Worm (Caenorhabditis elegans): ENCODE data around the gene C13A2.4.

C13A2.4 gene

ce11 chrV:7237133-7237532, 42.1 kb upstream of the C13A2.4 start, which contains the start of gene hyls-1:
Gene hyls-1, plus strand, starts transcription at chrV:7237381.
- peak; percentile 94 for TF ChIP-seq nhr-23 (tag; optimal IDR thresholded peaks at IDR 0.05)
- no peak for TF ChIP-seq ztf-11 (tag; optimal IDR thresholded peaks at IDR 0.05)
- peak; percentile 65 for TF ChIP-seq ceh-28 (tag; optimal IDR thresholded peaks at IDR 0.05)
- TF ChIP-seq lin-39 (tag; optimal IDR thresholded peaks at IDR 0.05) = peak; percentile 56
- peak; percentile 95 for TF ChIP-seq egl-5 (tag; optimal IDR thresholded peaks at IDR 0.05)
- peak; percentile 92 for TF ChIP-seq nhr-43 (tag; optimal IDR thresholded peaks at IDR 0.05; ENCODE audit: poor library complexity, severe bottlenecking)
- no peak for TF ChIP-seq lsy-12 (tag; optimal IDR thresholded peaks at IDR 0.05)
- no peak for TF ChIP-seq nhr-28 (tag; optimal IDR thresholded peaks at IDR 0.05)
- peak; percentile 37 for TF ChIP-seq skn-1 (tag; optimal IDR thresholded peaks at IDR 0.05)
- TF ChIP-seq elt-2 (tag; optimal IDR thresholded peaks at IDR 0.05) = peak; percentile 51
- TF ChIP-seq nhr-11 (tag; optimal IDR thresholded peaks at IDR 0.05) = no peak
- TF ChIP-seq R02D3.7 (tag; optimal IDR thresholded peaks at IDR 0.05) = peak; percentile 69
- peak; percentile 86 for TF ChIP-seq hmg-11 (tag; optimal IDR thresholded peaks at IDR 0.05)
- peak; percentile 91 for TF ChIP-seq nfya-1 (tag; optimal IDR thresholded peaks at IDR 0.05; ENCODE audit: insufficient read depth)
- peak; percentile 92 for TF ChIP-seq lin-15B (tag; optimal IDR thresholded peaks at IDR 0.05)
- TF ChIP-seq nhr-237 (tag; optimal IDR thresholded peaks at IDR 0.05) = no peak
- TF ChIP-seq sea-2 (GFP tag; optimal IDR thresholded peaks at IDR 0.05) = no peak
- TF ChIP-seq snpc-4 (tag; optimal IDR thresholded peaks at IDR 0.05) = peak; percentile 57
- TF ChIP-seq ceh-82 (tag; optimal IDR thresholded peaks at IDR 0.05) = peak; percentile 57
- TF ChIP-seq pha-4 (tag; optimal IDR thresholded peaks at IDR 0.05) = peak; percentile 96
- TF ChIP-seq pqm-1 (tag; optimal IDR thresholded peaks at IDR 0.05) = peak; percentile 31
- peak; percentile 80 for TF ChIP-seq nhr-25 (tag; optimal IDR thresholded peaks at IDR 0.05)
- TF ChIP-seq ceh-16 (tag; optimal IDR thresholded peaks at IDR 0.05) = no peak
- no peak for TF ChIP-seq egl-27 (tag; optimal IDR thresholded peaks at IDR 0.05)
- peak; percentile 32 for TF ChIP-seq ama-1 (optimal IDR thresholded peaks at IDR 0.05)

ce11 chrV:7239471-7239870, 39.7 kb upstream of the C13A2.4 start, which contains the start of gene C05C8.1:
Gene C05C8.1, plus strand, starts transcription at chrV:7239771.
- no peak for TF ChIP-seq nhr-43 (tag; optimal IDR thresholded peaks at IDR 0.05; ENCODE audit: poor library complexity, severe bottlenecking)
- TF ChIP-seq ztf-11 (tag; optimal IDR thresholded peaks at IDR 0.05) = no peak

- TF ChIP-seq nhr-76 (tag; optimal IDR thresholded peaks at IDR 0.05) (no peak), fkh-2 (tag; optimal IDR thresholded peaks at IDR 0.05) (no peak), nhr-23 (tag; optimal IDR thresholded peaks at IDR 0.05) (peak; percentile 55), skn-1 (tag; optimal IDR thresholded peaks at IDR 0.05) (no peak), jun-1 (tag; optimal IDR thresholded peaks at IDR 0.05) (no peak), daf-12 (tag; optimal IDR thresholded peaks at IDR 0.05) (no peak)
Observed at ce11 chrV:7246951-7247350, 32.2 kb upstream of the C13A2.4 start, which contains the start of gene C05C8.7. Gene C05C8.7, minus strand, starts transcription at chrV:7247050.

ce11 chrV:7248227-7248953, 30.8 kb upstream of the C13A2.4 start:
- no peak for TF ChIP-seq elt-3 (tag; optimal IDR thresholded peaks at IDR 0.05)
- TF ChIP-seq ceh-28 (tag; optimal IDR thresholded peaks at IDR 0.05) = no peak
- no peak for TF ChIP-seq tbx-2 (tag; optimal IDR thresholded peaks at IDR 0.05)
- no peak for TF ChIP-seq fos-1 (tag; optimal IDR thresholded peaks at IDR 0.05)
- no peak for TF ChIP-seq fkh-10 (GFP tag; optimal IDR thresholded peaks at IDR 0.05)
- no peak for TF ChIP-seq daf-12 (tag; optimal IDR thresholded peaks at IDR 0.05)

- TF ChIP-seq nhr-23 (tag; optimal IDR thresholded peaks at IDR 0.05) = no peak
- no peak for TF ChIP-seq ceh-28 (tag; optimal IDR thresholded peaks at IDR 0.05)
- no peak for TF ChIP-seq nhr-11 (tag; optimal IDR thresholded peaks at IDR 0.05)
- TF ChIP-seq tbx-2 (tag; optimal IDR thresholded peaks at IDR 0.05) = no peak
- TF ChIP-seq unc-62 (GFP tag; optimal IDR thresholded peaks at IDR 0.05) = no peak
- no peak for TF ChIP-seq jun-1 (tag; optimal IDR thresholded peaks at IDR 0.05)
- TF ChIP-seq fkh-2 (tag; optimal IDR thresholded peaks at IDR 0.05) = no peak
- TF ChIP-seq zag-1 (tag; optimal IDR thresholded peaks at IDR 0.05) = no peak
- no peak for TF ChIP-seq nhr-237 (tag; optimal IDR thresholded peaks at IDR 0.05)
- no peak for TF ChIP-seq ztf-11 (tag; optimal IDR thresholded peaks at IDR 0.05)
- no peak for TF ChIP-seq hmg-11 (tag; optimal IDR thresholded peaks at IDR 0.05)
- no peak for TF ChIP-seq elt-3 (tag; optimal IDR thresholded peaks at IDR 0.05)
- TF ChIP-seq fos-1 (tag; optimal IDR thresholded peaks at IDR 0.05) = no peak
- TF ChIP-seq ama-1 (optimal IDR thresholded peaks at IDR 0.05) = no peak
Observed at ce11 chrV:7255095-7255494, 24.1 kb upstream of the C13A2.4 start, which contains the start of gene C05C8.8. Gene C05C8.8, minus strand, starts transcription at chrV:7255195.
